Worm (Caenorhabditis elegans) whole organism, L4 larva: Measurements from ENCODE around the gene srsx-31.
A peak's percentile ranks its signal among the peaks of the same experiment; 100 is the strongest.

Source experiments
- D1046.2 ChIP-seq: fragments of 200-800 bp; sonication (Bioruptor generic); IDR thresholded peaks from 2 replicates; pipeline ENCODE4 v1.3.6; 2022; ENCODE audit warnings: missing genetic modification characterization, missing compliant biosample characterization
- F10B5.3 ChIP-seq: sonication (generic microtip); optimal IDR thresholded peaks from 2 replicates; lab custom pipeline; 2016; ENCODE audit warnings: mild to moderate bottlenecking, missing genetic modification characterization, missing compliant biosample characterization
- R02D3.7 ChIP-seq: fragments of 150-350 bp; sonication (generic microtip); optimal IDR thresholded peaks from 3 replicates; lab custom pipeline; 2014; ENCODE audit warnings: missing biosample characterization, missing genetic modification characterization
- T20F7.1 ChIP-seq: fragments of 200-800 bp; sonication (Bioruptor generic); optimal IDR thresholded peaks from 2 replicates; lab custom pipeline; 2018; ENCODE audit warnings: mild to moderate bottlenecking, missing genetic modification characterization, missing compliant biosample characterization
- Y75B8A.6 ChIP-seq: fragments of 200-800 bp; sonication (Bioruptor generic); IDR thresholded peaks from 2 replicates; pipeline ENCODE4 v1.3.6; 2022; ENCODE audit warnings: missing genetic modification reagents, missing genetic modification characterization, missing compliant biosample characterization
- ZK546.5 ChIP-seq, 2 experiments: sonication (generic microtip); optimal IDR thresholded peaks; 2 replicates each; lab custom pipeline; 2017; ENCODE audit warnings: missing biosample characterization in 2 of 2, missing genetic modification characterization in 2 of 2
- aly-2 ChIP-seq: sonication (generic microtip); optimal IDR thresholded peaks from 2 replicates; lab custom pipeline; 2018; ENCODE audit warnings: missing biosample characterization, missing genetic modification characterization
- attf-4 ChIP-seq: sonication (generic microtip); optimal IDR thresholded peaks from 3 replicates; lab custom pipeline; 2017; ENCODE audit warnings: missing biosample characterization, missing genetic modification characterization
- ceh-44 ChIP-seq: fragments of 200-800 bp; sonication (Bioruptor generic); IDR thresholded peaks from 2 replicates; pipeline ENCODE4 v1.3.6; 2022; ENCODE audit warnings: missing genetic modification reagents, missing genetic modification characterization, missing compliant biosample characterization
- ceh-82 ChIP-seq: sonication (generic microtip); optimal IDR thresholded peaks from 2 replicates; lab custom pipeline; 2017; ENCODE audit warnings: missing biosample characterization, missing genetic modification characterization
- ctbp-1 ChIP-seq: fragments of 200-800 bp; sonication (Bioruptor generic); IDR thresholded peaks from 2 replicates; pipeline ENCODE4 v1.3.6; 2022; ENCODE audit warnings: missing genetic modification reagents, missing genetic modification characterization, missing compliant biosample characterization
- daf-19 ChIP-seq: fragments of 200-800 bp; sonication (Bioruptor generic); conservative IDR thresholded peaks from 2 replicates; pipeline ENCODE4 v1.3.6; 2022; ENCODE audit warnings: missing genetic modification characterization, missing compliant biosample characterization
- daf-8 ChIP-seq: fragments of 200-800 bp; sonication (Bioruptor generic); IDR thresholded peaks from 2 replicates; pipeline ENCODE4 v1.3.6; 2022; ENCODE audit warnings: missing genetic modification characterization, missing compliant biosample characterization
- dmd-6 ChIP-seq: fragments of 200-800 bp; sonication (Bioruptor generic); IDR thresholded peaks from 2 replicates; pipeline ENCODE4 v1.3.6; 2022; ENCODE audit warnings: missing genetic modification reagents, missing genetic modification characterization, missing compliant biosample characterization
- dpl-1 ChIP-seq: fragments of 150-350 bp; optimal IDR thresholded peaks from 2 replicates; lab custom pipeline; 2014; ENCODE audit warnings: missing biosample characterization, missing genetic modification reagents, missing genetic modification characterization
- dve-1 ChIP-seq: sonication (generic microtip); optimal IDR thresholded peaks from 2 replicates; lab custom pipeline; 2017; ENCODE audit warnings: antibody characterized with exemption, mild to moderate bottlenecking, missing genetic modification characterization, missing compliant biosample characterization; ENCODE audit not compliant: insufficient read depth
- egl-27 ChIP-seq: sonication (generic microtip); optimal IDR thresholded peaks from 3 replicates; lab custom pipeline; 2017; ENCODE audit warnings: missing biosample characterization, missing genetic modification reagents, missing genetic modification characterization
- fkh-10 ChIP-seq: fragments of 150-350 bp; optimal IDR thresholded peaks from 2 replicates; lab custom pipeline; 2014; ENCODE audit warnings: missing biosample characterization, missing genetic modification reagents, missing genetic modification characterization
- gei-8 ChIP-seq: fragments of 200-800 bp; sonication (Bioruptor generic); optimal IDR thresholded peaks from 2 replicates; lab custom pipeline; 2018; ENCODE audit warnings: mild to moderate bottlenecking, missing genetic modification characterization, missing compliant biosample characterization
- hif-1 ChIP-seq, 2 experiments: sonication (generic microtip); optimal IDR thresholded peaks; 2 replicates each; lab custom pipeline; 2016 to 2017; ENCODE audit warnings: missing compliant biosample characterization in 2 of 2, missing genetic modification characterization in 2 of 2, missing genetic modification reagents in 2 of 2, missing genotype in 2 of 2, mild to moderate bottlenecking in 1 of 2
- hlh-11 ChIP-seq: fragments of 200-800 bp; sonication (Bioruptor generic); optimal IDR thresholded peaks from 2 replicates; lab custom pipeline; 2018; ENCODE audit warnings: mild to moderate bottlenecking, missing genetic modification characterization, missing compliant biosample characterization
- hmg-1.1 ChIP-seq: fragments of 200-800 bp; sonication (Bioruptor generic); IDR thresholded peaks from 2 replicates; pipeline ENCODE4 v1.3.6; 2022; ENCODE audit warnings: missing genetic modification reagents, missing genetic modification characterization, missing compliant biosample characterization
- lin-15B ChIP-seq: fragments of 150-350 bp; sonication (generic microtip); optimal IDR thresholded peaks from 3 replicates; lab custom pipeline; 2014; ENCODE audit warnings: missing biosample characterization, missing genetic modification characterization
- lin-29 ChIP-seq: fragments of 200-800 bp; sonication (Bioruptor generic); IDR thresholded peaks from 2 replicates; pipeline ENCODE4 v1.3.6; 2022; ENCODE audit warnings: missing genetic modification reagents, missing genetic modification characterization, missing compliant biosample characterization
- lin-38 ChIP-seq: fragments of 200-800 bp; sonication (Bioruptor generic); IDR thresholded peaks from 2 replicates; pipeline ENCODE4 v1.3.6; 2022; ENCODE audit warnings: missing genetic modification reagents, missing genetic modification characterization, missing compliant biosample characterization
- lin-39 ChIP-seq: fragments of 150-350 bp; optimal IDR thresholded peaks from 2 replicates; lab custom pipeline; 2014; ENCODE audit warnings: missing biosample characterization, missing genetic modification reagents, missing genetic modification characterization
- lir-3 ChIP-seq: sonication (generic microtip); optimal IDR thresholded peaks from 2 replicates; lab custom pipeline; 2016; ENCODE audit warnings: mild to moderate bottlenecking, missing genetic modification characterization, missing compliant biosample characterization
- lsy-2 ChIP-seq, 2 experiments: fragments of 150-350 bp in 1 of 2; sonication (generic microtip) in 1 of 2; optimal IDR thresholded peaks; 2 replicates each; lab custom pipeline; 2014 to 2017; ENCODE audit warnings: missing biosample characterization in 2 of 2, missing genetic modification characterization in 2 of 2
- madf-9 ChIP-seq: fragments of 200-800 bp; sonication (Bioruptor generic); conservative IDR thresholded peaks from 2 replicates; pipeline ENCODE4 v1.3.6; 2022; ENCODE audit warnings: missing genetic modification reagents, missing genetic modification characterization, missing compliant biosample characterization
- mep-1 ChIP-seq: fragments of 150-350 bp; sonication (generic microtip); optimal IDR thresholded peaks from 3 replicates; lab custom pipeline; 2014; ENCODE audit warnings: missing biosample characterization, missing genetic modification characterization
- mxl-2 ChIP-seq: fragments of 200-800 bp; sonication (Bioruptor generic); conservative IDR thresholded peaks from 2 replicates; pipeline ENCODE4 v1.3.6; 2022; ENCODE audit warnings: missing genetic modification reagents, missing genetic modification characterization, missing compliant biosample characterization
- mxl-3 ChIP-seq: fragments of 200-800 bp; sonication (Bioruptor generic); optimal IDR thresholded peaks from 2 replicates; lab custom pipeline; 2018; ENCODE audit warnings: mild to moderate bottlenecking, missing genetic modification characterization, missing compliant biosample characterization
- nhr-10 ChIP-seq: fragments of 150-350 bp; optimal IDR thresholded peaks from 2 replicates; lab custom pipeline; 2014; ENCODE audit warnings: missing biosample characterization, missing genetic modification characterization
- nhr-102 ChIP-seq: sonication (generic microtip); optimal IDR thresholded peaks from 2 replicates; lab custom pipeline; 2016; ENCODE audit warnings: mild to moderate bottlenecking, missing genetic modification characterization, moderate library complexity, missing compliant biosample characterization
- nhr-25 ChIP-seq: sonication (generic microtip); optimal IDR thresholded peaks from 2 replicates; lab custom pipeline; 2017; ENCODE audit warnings: missing genetic modification characterization, mild to moderate bottlenecking, missing compliant biosample characterization, antibody characterized with exemption, moderate library complexity, borderline replicate concordance; ENCODE audit not compliant: insufficient read depth
- nhr-42 ChIP-seq: fragments of 200-800 bp; sonication (Bioruptor generic); IDR thresholded peaks from 2 replicates; pipeline ENCODE4 v1.3.6; 2022; ENCODE audit warnings: missing genetic modification characterization, missing compliant biosample characterization
- nhr-48 ChIP-seq: sonication (generic microtip); optimal IDR thresholded peaks from 2 replicates; lab custom pipeline; 2016; ENCODE audit warnings: mild to moderate bottlenecking, missing genetic modification characterization, missing compliant biosample characterization
- nhr-6 ChIP-seq: fragments of 150-350 bp; optimal IDR thresholded peaks from 2 replicates; lab custom pipeline; 2014; ENCODE audit warnings: missing biosample characterization, missing genetic modification characterization
- nhr-76 ChIP-seq: fragments of 150-350 bp; optimal IDR thresholded peaks from 2 replicates; lab custom pipeline; 2014; ENCODE audit warnings: missing biosample characterization, missing genetic modification characterization
- nhr-77 ChIP-seq: fragments of 150-350 bp; optimal IDR thresholded peaks from 2 replicates; lab custom pipeline; 2014; ENCODE audit warnings: missing biosample characterization, missing genetic modification characterization
- pha-4 ChIP-seq, 2 experiments: fragments of 150-350 bp in 1 of 2; fragments of 200-800 bp in 1 of 2; sonication (Bioruptor generic) in 1 of 2; IDR thresholded peaks in 1 of 2; optimal IDR thresholded peaks in 1 of 2; 2 replicates each; pipeline versions ENCODE4 v1.3.6 to Lab custom; 2014 to 2022; ENCODE audit warnings: missing genetic modification characterization in 2 of 2, missing genetic modification reagents in 2 of 2, missing biosample characterization in 1 of 2, missing compliant biosample characterization in 1 of 2
- pqm-1 ChIP-seq: sonication (generic microtip); optimal IDR thresholded peaks from 2 replicates; lab custom pipeline; 2017; ENCODE audit warnings: missing biosample characterization, missing genetic modification characterization
- rbr-2 ChIP-seq: sonication (generic microtip); optimal IDR thresholded peaks from 2 replicates; lab custom pipeline; 2016; ENCODE audit warnings: missing genotype, missing genetic modification characterization, missing compliant biosample characterization
- spr-1 ChIP-seq: sonication (generic microtip); optimal IDR thresholded peaks from 2 replicates; lab custom pipeline; 2016; ENCODE audit warnings: mild to moderate bottlenecking, missing genetic modification characterization, missing compliant biosample characterization
- tag-97 ChIP-seq: fragments of 200-800 bp; sonication (Bioruptor generic); IDR thresholded peaks from 2 replicates; pipeline ENCODE4 v1.3.6; 2022; ENCODE audit warnings: missing genetic modification characterization, missing compliant biosample characterization
- unc-39 ChIP-seq: sonication (generic microtip); optimal IDR thresholded peaks from 2 replicates; lab custom pipeline; 2017; ENCODE audit warnings: missing biosample characterization, missing genetic modification characterization
- unc-62 ChIP-seq, 3 experiments: fragments of 150-350 bp in 1 of 3; sonication (generic microtip); optimal IDR thresholded peaks in 2 of 3; peaks in 1 of 3; 1 replicate in 1 of 3; 2 replicates in 2 of 3; lab custom pipeline; 2014 to 2017; ENCODE audit warnings: missing biosample characterization in 3 of 3, missing genetic modification characterization in 3 of 3, missing genetic modification reagents in 3 of 3, missing genotype in 1 of 3
- zag-1 ChIP-seq: fragments of 150-350 bp; optimal IDR thresholded peaks from 2 replicates; lab custom pipeline; 2014; ENCODE audit warnings: missing biosample characterization, missing genetic modification characterization
- zfp-3 ChIP-seq: fragments of 200-800 bp; sonication (Bioruptor generic); conservative IDR thresholded peaks from 2 replicates; pipeline ENCODE4 v1.3.6; 2022; ENCODE audit warnings: missing genetic modification reagents, missing genetic modification characterization, missing compliant biosample characterization
- zip-2 ChIP-seq: fragments of 150-350 bp; optimal IDR thresholded peaks from 2 replicates; lab custom pipeline; 2014; ENCODE audit warnings: missing biosample characterization, missing genetic modification characterization
- ztf-11 ChIP-seq: fragments of 150-350 bp; optimal IDR thresholded peaks from 2 replicates; lab custom pipeline; 2014; ENCODE audit warnings: missing biosample characterization, missing genetic modification characterization

srsx-31 gene

DNA sequence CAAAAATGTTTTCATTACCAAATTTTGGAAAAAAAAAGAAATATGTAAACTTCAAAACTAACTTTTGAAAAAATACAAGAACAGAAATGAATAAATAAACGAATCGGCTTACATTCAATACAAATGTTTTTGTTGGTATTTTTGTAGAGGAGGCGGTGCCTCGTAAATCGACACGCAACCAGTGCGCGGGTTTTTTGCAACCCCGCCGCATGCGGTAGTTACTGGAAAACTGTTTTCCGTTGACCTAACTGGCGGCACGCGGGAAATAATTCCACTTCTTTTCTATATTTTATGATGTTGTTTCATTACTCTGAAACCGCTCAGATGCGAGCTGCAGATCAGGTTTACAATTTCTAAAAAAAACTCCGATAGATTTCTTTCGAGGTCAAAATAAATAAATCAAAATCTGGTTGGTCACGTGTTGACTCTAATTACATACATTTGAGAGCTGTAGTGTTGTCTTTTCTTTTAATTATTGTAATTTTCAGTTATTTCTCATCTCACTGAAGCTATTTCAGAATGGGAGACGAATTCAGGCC lies 15.6 kb downstream of the srsx-31 start, which contains the start of the genes dvc-1 and ima-1:
TSS of gene dvc-1 (minus strand) at position 145 of the 539 bp plus-strand sequence.
TSS of gene ima-1 (plus strand) at position 489 of the 539 bp plus-strand sequence.
- TF ChIP-seq ztf-11 (tag; lab: Kevin White, UChicago) (no peak), zag-1 (tag; lab: Kevin White, UChicago) (no peak), mxl-2 (GFP tag; lab: Robert Waterston, UW) (no peak), dmd-6 (no peak), unc-62 (GFP tag; optimal IDR thresholded peaks at IDR 0.05 in 1 of 2; lab: Kevin White, UChicago) (no peak), unc-62 (tag; optimal IDR thresholded peaks at IDR 0.05; lab: Kevin White, UChicago) (no peak), F10B5.3 (tag; lab: Kevin White, UChicago) (no peak), unc-39 (tag; lab: Kevin White, UChicago) (no peak), nhr-10 (no peak), nhr-25 (tag; lab: Kevin White, UChicago) (no peak), ctbp-1 (GFP tag; lab: Robert Waterston, UW) (0 out of 2 replicates have a peak, but pooled peaks have one; percentile 8), daf-8 (no peak), ZK546.5 (tag; optimal IDR thresholded peaks at IDR 0.05; lab: Kevin White, UChicago) (no peak), zfp-3 (GFP tag; lab: Robert Waterston, UW) (no peak), zip-2 (tag; lab: Kevin White, UChicago) (no peak), ceh-44 (GFP tag; lab: Robert Waterston, UW) (no peak), rbr-2 (tag; lab: Kevin White, UChicago) (peak; percentile 17), nhr-42 (GFP tag; lab: Robert Waterston, UW) (no peak), nhr-6 (tag; lab: Kevin White, UChicago) (peak; percentile 50), ceh-82 (tag; lab: Kevin White, UChicago) (no peak), hlh-11 (tag; lab: Kevin White, UChicago) (peak; percentile 58), lin-38 (GFP tag; lab: Robert Waterston, UW) (peak; percentile 82), nhr-76 (tag; lab: Kevin White, UChicago) (no peak), fkh-10 (GFP tag; lab: Kevin White, UChicago) (no peak), hif-1 (tag; optimal IDR thresholded peaks at IDR 0.05; lab: Kevin White, UChicago) (no peak), R02D3.7 (tag; lab: Kevin White, UChicago) (peak; percentile 96), pha-4 (GFP tag; IDR thresholded peaks at IDR 0.05; lab: Robert Waterston, UW) (peak; percentile 43; the same call in 1 of the 2 replicates), pha-4 (tag; optimal IDR thresholded peaks at IDR 0.05; lab: Kevin White, UChicago) (no peak), mep-1 (tag; lab: Kevin White, UChicago) (peak; percentile 59), lin-29 (GFP tag; lab: Robert Waterston, UW) (no peak), gei-8 (no peak), lsy-2 (tag; optimal IDR thresholded peaks at IDR 0.05; lab: Kevin White, UChicago) (no peak), daf-19 (GFP tag; lab: Robert Waterston, UW) (no peak), T20F7.1 (no peak), lin-39 (tag; lab: Kevin White, UChicago) (no peak), nhr-102 (no peak), madf-9 (no peak), lir-3 (tag; lab: Kevin White, UChicago) (no peak), pqm-1 (no peak), nhr-77 (tag; lab: Kevin White, UChicago) (peak; percentile 58), attf-4 (tag; lab: Kevin White, UChicago) (no peak), aly-2 (tag; lab: Kevin White, UChicago) (no peak), dpl-1 (GFP tag; lab: Kevin White, UChicago) (peak; percentile 57), nhr-48 (no peak), Y75B8A.6 (GFP tag; lab: Robert Waterston, UW) (no peak), hmg-1.1 (GFP tag; lab: Robert Waterston, UW) (peak; percentile 49; the same call in 1 of the 2 replicates), lin-15B (no peak), dve-1 (tag; lab: Kevin White, UChicago) (peak; percentile 43), mxl-3 (GFP tag; lab: Kevin White, UChicago) (peak; percentile 11), spr-1 (no peak), D1046.2 (no peak), tag-97 (GFP tag; lab: Robert Waterston, UW) (no peak), egl-27 (tag; lab: Kevin White, UChicago) (no peak)
